Fruit fly (Drosophila melanogaster) whole organism, embryonic: ENCODE results near the gene HP1c.

Experiments used
- CG10147 ChIP-seq: fragments of 200-800 bp; sonication (Bioruptor generic); optimal IDR thresholded peaks from 2 replicates; lab custom pipeline; 2019; ENCODE audit warnings: missing biosample characterization, mild to moderate bottlenecking, missing genetic modification characterization, moderate library complexity
- CG11504 ChIP-seq: fragments of 200-800 bp; sonication (Bioruptor generic); optimal IDR thresholded peaks from 3 replicates; lab custom pipeline; 2019; ENCODE audit warnings: missing biosample characterization, mild to moderate bottlenecking, missing genetic modification characterization, moderate library complexity
- CG11695 ChIP-seq: fragments of 200-800 bp; sonication (Bioruptor generic); IDR thresholded peaks from 3 replicates; pipeline ENCODE4 v1.3.6; 2022; ENCODE audit warnings: missing biosample characterization, missing genetic modification characterization
- CG11723 ChIP-seq: fragments of 200-800 bp; sonication (Bioruptor generic); optimal IDR thresholded peaks from 2 replicates; lab custom pipeline; 2017; ENCODE audit warnings: missing biosample characterization, mild to moderate bottlenecking, missing genetic modification characterization
- CG16813 ChIP-seq: fragments of 200-800 bp; sonication (Bioruptor generic); IDR thresholded peaks from 3 replicates; pipeline ENCODE4 v1.3.6; 2022; ENCODE audit warnings: missing biosample characterization, missing genetic modification characterization; ENCODE audit not compliant: partially characterized antibody
- CG17612 ChIP-seq: fragments of 200-800 bp; sonication (Bioruptor generic); IDR thresholded peaks from 2 replicates; pipeline ENCODE4 v1.3.6; 2022; ENCODE audit warnings: missing biosample characterization, missing genetic modification characterization
- CG18619 ChIP-seq: fragments of 200-800 bp; sonication (Bioruptor generic); optimal IDR thresholded peaks from 3 replicates; lab custom pipeline; 2017; ENCODE audit warnings: missing biosample characterization, mild to moderate bottlenecking, missing genetic modification characterization
- CG31388 ChIP-seq: fragments of 200-800 bp; sonication (Bioruptor generic); optimal IDR thresholded peaks from 2 replicates; lab custom pipeline; 2016; ENCODE audit warnings: missing biosample characterization, missing genetic modification characterization
- CG3163 ChIP-seq: fragments of 200-800 bp; sonication (Bioruptor generic); optimal IDR thresholded peaks from 3 replicates; lab custom pipeline; 2016; ENCODE audit warnings: missing biosample characterization, missing genetic modification characterization
- CG4328 ChIP-seq: fragments of 200-800 bp; sonication (Bioruptor generic); optimal IDR thresholded peaks from 3 replicates; lab custom pipeline; 2017; ENCODE audit warnings: missing biosample characterization, missing genetic modification reagents, missing genetic modification characterization
- CG43689 ChIP-seq: fragments of 200-800 bp; sonication (Bioruptor generic); IDR thresholded peaks from 2 replicates; pipeline ENCODE4 v1.3.6; 2022; ENCODE audit warnings: missing biosample characterization, missing genetic modification characterization
- CG4617 ChIP-seq: fragments of 200-800 bp; sonication (Bioruptor generic); optimal IDR thresholded peaks from 3 replicates; lab custom pipeline; 2016; ENCODE audit warnings: missing biosample characterization, missing genetic modification characterization, borderline replicate concordance
- CG4730 ChIP-seq: fragments of 200-800 bp; sonication (Bioruptor generic); IDR thresholded peaks from 2 replicates; pipeline ENCODE4 v1.3.6; 2022; ENCODE audit warnings: missing biosample characterization, missing genetic modification characterization
- CG7963 ChIP-seq: fragments of 200-800 bp; sonication (Bioruptor generic); IDR thresholded peaks from 3 replicates; pipeline ENCODE4 v1.3.6; 2022; ENCODE audit warnings: missing biosample characterization, missing genetic modification characterization; ENCODE audit not compliant: partially characterized antibody
- CG9215 ChIP-seq: fragments of 200-800 bp; sonication (Bioruptor generic); IDR thresholded peaks from 2 replicates; pipeline ENCODE4 v1.3.6; 2022; ENCODE audit warnings: missing biosample characterization, missing genetic modification characterization
- Chrac-16 ChIP-seq: fragments of 200-800 bp; sonication (Bioruptor generic); optimal IDR thresholded peaks from 3 replicates; lab custom pipeline; 2016; ENCODE audit warnings: missing biosample characterization, missing genetic modification characterization
- Doc3 ChIP-seq: fragments of 200-800 bp; sonication (Bioruptor generic); IDR thresholded peaks from 3 replicates; pipeline ENCODE4 v1.3.6; 2022; ENCODE audit warnings: missing biosample characterization, missing genetic modification characterization; ENCODE audit not compliant: partially characterized antibody
- E2f1 ChIP-seq: fragments of 200-800 bp; sonication (Bioruptor generic); IDR thresholded peaks from 2 replicates; pipeline ENCODE4 v1.3.6; 2022; ENCODE audit warnings: missing biosample characterization, missing genetic modification characterization
- Hmr ChIP-seq: fragments of 200-800 bp; sonication (Bioruptor generic); optimal IDR thresholded peaks from 3 replicates; lab custom pipeline; 2017; ENCODE audit warnings: mild to moderate bottlenecking, missing biosample characterization, missing genetic modification reagents, missing genetic modification characterization
- Hmx ChIP-seq: fragments of 200-800 bp; sonication (Bioruptor generic); optimal IDR thresholded peaks from 2 replicates; lab custom pipeline; 2016; ENCODE audit warnings: missing biosample characterization, missing genetic modification characterization
- Lim3 ChIP-seq: fragments of 200-800 bp; sonication (Bioruptor generic); IDR thresholded peaks from 2 replicates; pipeline ENCODE4 v1.3.6; 2022; ENCODE audit warnings: missing biosample characterization, missing genetic modification characterization
- Mad ChIP-seq: fragments of 200-800 bp; sonication (Bioruptor generic); optimal IDR thresholded peaks from 2 replicates; lab custom pipeline; 2016; ENCODE audit warnings: missing biosample characterization, missing genetic modification characterization
- Mes4 ChIP-seq: fragments of 200-800 bp; sonication (Bioruptor generic); optimal IDR thresholded peaks from 2 replicates; lab custom pipeline; 2016; ENCODE audit warnings: missing biosample characterization, missing genetic modification characterization
- Ravus ChIP-seq: fragments of 200-800 bp; sonication (Bioruptor generic); IDR thresholded peaks from 2 replicates; pipeline ENCODE4 v1.3.6; 2022; ENCODE audit warnings: missing biosample characterization, missing genetic modification characterization
- Sox102F ChIP-seq: fragments of 200-800 bp; sonication (Bioruptor generic); optimal IDR thresholded peaks from 2 replicates; lab custom pipeline; 2018; ENCODE audit warnings: missing biosample characterization, mild to moderate bottlenecking, missing genetic modification characterization, moderate library complexity
- TFAM ChIP-seq: fragments of 200-800 bp; sonication (Bioruptor generic); optimal IDR thresholded peaks from 2 replicates; lab custom pipeline; 2017; ENCODE audit warnings: missing biosample characterization, missing genetic modification characterization, inconsistent platforms
- ase ChIP-seq: fragments of 200-800 bp; sonication (Bioruptor generic); IDR thresholded peaks from 3 replicates; pipeline ENCODE4 v1.3.6; 2022; ENCODE audit warnings: missing biosample characterization, missing genetic modification characterization
- bbx ChIP-seq: fragments of 200-800 bp; sonication (Bioruptor generic); IDR thresholded peaks from 2 replicates; pipeline ENCODE4 v1.3.6; 2022; ENCODE audit warnings: missing biosample characterization, missing genetic modification characterization; ENCODE audit not compliant: partially characterized antibody
- crp ChIP-seq, 2 experiments: fragments of 200-800 bp; sonication (Bioruptor generic); optimal IDR thresholded peaks; 2 replicates in 1 of 2; 3 replicates in 1 of 2; lab custom pipeline; 2017; ENCODE audit warnings: missing biosample characterization in 2 of 2, missing genetic modification characterization in 2 of 2, mild to moderate bottlenecking in 1 of 2, moderate library complexity in 1 of 2
- da ChIP-seq: fragments of 200-800 bp; sonication (Bioruptor generic); optimal IDR thresholded peaks from 2 replicates; lab custom pipeline; 2016; ENCODE audit warnings: missing biosample characterization, missing genetic modification characterization
- dati ChIP-seq: fragments of 200-800 bp; sonication (Bioruptor generic); IDR thresholded peaks from 2 replicates; pipeline ENCODE4 v1.3.6; 2022; ENCODE audit warnings: missing biosample characterization, missing genetic modification characterization
- esg ChIP-seq: fragments of 200-800 bp; sonication (Bioruptor generic); conservative IDR thresholded peaks from 2 replicates; pipeline ENCODE4 v1.3.6; 2022; ENCODE audit warnings: missing biosample characterization, missing genetic modification characterization
- grau ChIP-seq: fragments of 200-800 bp; optimal IDR thresholded peaks from 3 replicates; lab custom pipeline; 2019; ENCODE audit warnings: missing biosample characterization, mild to moderate bottlenecking, missing genetic modification characterization, moderate library complexity
- gt ChIP-seq: fragments of 200-800 bp; sonication (Bioruptor generic); IDR thresholded peaks from 2 replicates; pipeline ENCODE4 v1.3.6; 2022; ENCODE audit warnings: missing biosample characterization, missing genetic modification characterization
- h ChIP-seq: fragments of >200 bp; optimal IDR thresholded peaks from 2 replicates; lab custom pipeline; 2017
- hb ChIP-seq: fragments of 200-800 bp; sonication (Bioruptor generic); IDR thresholded peaks from 3 replicates; pipeline ENCODE4 v1.3.6; 2022; ENCODE audit warnings: missing biosample characterization, missing genetic modification characterization; ENCODE audit not compliant: partially characterized antibody
- insv ChIP-seq, 2 experiments: fragments of 200-800 bp; sonication (Bioruptor generic); optimal IDR thresholded peaks; 3 replicates each; lab custom pipeline; 2016 to 2018; ENCODE audit warnings: missing biosample characterization in 2 of 2, missing genetic modification characterization in 2 of 2
- kni ChIP-seq: fragments of 200-800 bp; sonication (Bioruptor generic); optimal IDR thresholded peaks from 3 replicates; lab custom pipeline; 2017; ENCODE audit warnings: mild to moderate bottlenecking, missing biosample characterization, missing genetic modification reagents, missing genetic modification characterization
- lola ChIP-seq, 3 experiments: fragments of >200 bp in 2 of 3; fragments of 200-800 bp in 1 of 3; sonication (Bioruptor generic) in 1 of 3; optimal IDR thresholded peaks; 2 replicates each; lab custom pipeline; 2017 to 2019; ENCODE audit warnings: missing biosample characterization in 3 of 3, missing genetic modification characterization in 3 of 3, mild to moderate bottlenecking in 1 of 3, moderate library complexity in 1 of 3
- luna ChIP-seq: fragments of 200-800 bp; sonication (Bioruptor generic); optimal IDR thresholded peaks from 2 replicates; lab custom pipeline; 2016; ENCODE audit warnings: missing biosample characterization, missing genetic modification characterization
- odd ChIP-seq: fragments of 200-800 bp; sonication (Bioruptor generic); optimal IDR thresholded peaks from 2 replicates; lab custom pipeline; 2017; ENCODE audit warnings: missing biosample characterization, mild to moderate bottlenecking, missing genetic modification characterization
- org-1 ChIP-seq: fragments of 200-800 bp; sonication (Bioruptor generic); optimal IDR thresholded peaks from 2 replicates; lab custom pipeline; 2017; ENCODE audit warnings: missing biosample characterization, missing genetic modification characterization
- run ChIP-seq: fragments of 200-800 bp; sonication (Bioruptor generic); optimal IDR thresholded peaks from 3 replicates; lab custom pipeline; 2018; ENCODE audit warnings: missing biosample characterization, mild to moderate bottlenecking, missing genetic modification characterization
- sisA ChIP-seq: fragments of 200-800 bp; sonication (Bioruptor generic); IDR thresholded peaks from 2 replicates; pipeline ENCODE4 v1.3.6; 2022; ENCODE audit warnings: missing biosample characterization, missing genetic modification characterization
- ssp ChIP-seq: fragments of 200-800 bp; sonication (Bioruptor generic); IDR thresholded peaks from 2 replicates; pipeline ENCODE4 v1.3.6; 2022; ENCODE audit warnings: missing biosample characterization, missing genetic modification characterization
- tin ChIP-seq: fragments of 200-800 bp; sonication (Bioruptor generic); optimal IDR thresholded peaks from 3 replicates; lab custom pipeline; 2016; ENCODE audit warnings: missing biosample characterization, missing genetic modification characterization
- tll ChIP-seq, 2 experiments: fragments of 200-800 bp in 1 of 2; fragments of >200 bp in 1 of 2; sonication (Bioruptor generic) in 1 of 2; optimal IDR thresholded peaks; 2 replicates each; lab custom pipeline; 2017 to 2019; ENCODE audit warnings: missing biosample characterization in 2 of 2, missing genetic modification characterization in 2 of 2, mild to moderate bottlenecking in 1 of 2, moderate library complexity in 1 of 2
- tna ChIP-seq: fragments of 200-800 bp; sonication (Bioruptor generic); IDR thresholded peaks from 2 replicates; pipeline ENCODE4 v1.3.6; 2022; ENCODE audit warnings: missing biosample characterization, missing genetic modification characterization; ENCODE audit not compliant: partially characterized antibody
- zfh2 ChIP-seq: fragments of 200-800 bp; sonication (Bioruptor generic); optimal IDR thresholded peaks from 2 replicates; lab custom pipeline; 2016; ENCODE audit warnings: missing biosample characterization, missing genetic modification characterization

Gene HP1c

dm6 chr3R:22750534-22750947 lies 5.1 kb downstream of the HP1c start, which contains the start of the genes rumi, CG7029 and Usp12-46 (continued):
- peak; percentile 83 for TF ChIP-seq Doc3 (GFP tag; lab: Robert Waterston, UW)
- TF ChIP-seq CG10147: peak; percentile 81
- no peak for TF ChIP-seq tna (GFP tag; lab: Robert Waterston, UW)
- TF ChIP-seq CG7963 (GFP tag; lab: Robert Waterston, UW): 0 out of 3 replicates have a peak, but pooled peaks have one; percentile 62
- peak; percentile 86 for TF ChIP-seq Sox102F (GFP tag; lab: Kevin White, UChicago)
- peak; percentile 71 for TF ChIP-seq CG4730
- peak; percentile 75 for TF ChIP-seq luna (GFP tag; lab: Kevin White, UChicago)
- TF ChIP-seq tll (GFP tag; optimal IDR thresholded peaks at IDR 0.05; lab: Kevin White, UChicago): peak in 1 of 2 experiments; percentile 35
- TF ChIP-seq insv (GFP tag; optimal IDR thresholded peaks at IDR 0.05; lab: Kevin White, UChicago): peak in 1 of 2 experiments; percentile 66
- TF ChIP-seq TFAM (GFP tag; lab: Kevin White, UChicago): peak; percentile 49
- TF ChIP-seq Hmx: peak; percentile 72
- peak; percentile 59 for TF ChIP-seq CG11723 (GFP tag; lab: Kevin White, UChicago)
- TF ChIP-seq CG9215: peak; percentile 77
- peak; percentile 83 for TF ChIP-seq CG18619 (GFP tag; lab: Kevin White, UChicago)
- TF ChIP-seq kni: peak; percentile 25
- peak; percentile 87 for TF ChIP-seq grau (tag; lab: Kevin White, UChicago)
- peak; percentile 89 for TF ChIP-seq Mad (GFP tag; lab: Kevin White, UChicago)
- TF ChIP-seq lola (GFP tag; optimal IDR thresholded peaks at IDR 0.05; lab: Kevin White, UChicago): peak in 1 of 3 experiments; percentile 84
- peak; percentile 30 for TF ChIP-seq Ravus (GFP tag; lab: Robert Waterston, UW)
- TF ChIP-seq CG16813 (GFP tag; lab: Robert Waterston, UW): peak; percentile 81
- TF ChIP-seq CG4617: peak; percentile 85
- TF ChIP-seq Lim3: peak; percentile 48; the same call in 1 of the 2 replicates
- TF ChIP-seq tin (GFP tag; lab: Kevin White, UChicago): peak; percentile 87
- peak; percentile 85 for TF ChIP-seq sisA
- TF ChIP-seq odd (GFP tag; lab: Kevin White, UChicago): no peak
- peak; percentile 93 for TF ChIP-seq zfh2 (GFP tag; lab: Kevin White, UChicago)
- peak; percentile 52 for TF ChIP-seq CG31388 (GFP tag; lab: Kevin White, UChicago)
- peak; percentile 67 for TF ChIP-seq bbx (GFP tag; lab: Robert Waterston, UW)
- TF ChIP-seq esg (GFP tag; lab: Robert Waterston, UW): peak; percentile 84
- peak; percentile 16; the same call in 1 of the 2 replicates for TF ChIP-seq gt (GFP tag; lab: Robert Waterston, UW)
- TF ChIP-seq Hmr (GFP tag; lab: Kevin White, UChicago): peak; percentile 83
- TF ChIP-seq ase: peak; percentile 81
- TF ChIP-seq h (lab: Kevin White, UChicago): no peak
- peak; percentile 73; the same call in 2 of the 3 replicates for TF ChIP-seq CG11695 (GFP tag; lab: Robert Waterston, UW)
- peak in 1 of 2 experiments; percentile 60 for TF ChIP-seq crp (GFP tag; optimal IDR thresholded peaks at IDR 0.05; lab: Kevin White, UChicago)
- TF ChIP-seq ssp (GFP tag; lab: Robert Waterston, UW): peak; percentile 75
- peak; percentile 76 for TF ChIP-seq CG4328 (GFP tag; lab: Kevin White, UChicago)
- TF ChIP-seq run (tag; lab: Kevin White, UChicago): peak; percentile 56
- peak; percentile 85 for TF ChIP-seq da
- peak; percentile 87 for TF ChIP-seq CG11504
- peak; percentile 77 for TF ChIP-seq E2f1 (GFP tag; lab: Robert Waterston, UW)
- TF ChIP-seq hb (GFP tag; lab: Robert Waterston, UW): peak; percentile 64; the same call in 1 of the 3 replicates
- TF ChIP-seq org-1 (GFP tag; lab: Kevin White, UChicago): peak; percentile 66
- peak; percentile 52; the same call in 1 of the 2 replicates for TF ChIP-seq CG43689
- peak; percentile 89 for TF ChIP-seq Chrac-16
- TF ChIP-seq dati: 0 out of 2 replicates have a peak, but pooled peaks have one; percentile 39
- TF ChIP-seq CG3163 (GFP tag; lab: Kevin White, UChicago): peak; percentile 81
- TF ChIP-seq Mes4 (GFP tag; lab: Kevin White, UChicago): peak; percentile 78
- TF ChIP-seq CG17612 (GFP tag; lab: Robert Waterston, UW): peak; percentile 62; the same call in 1 of the 2 replicates
